Worm (Caenorhabditis elegans) whole organism, L1 larva: Measurements from ENCODE around the gene nhr-216.

ENCODE experiments used
- dsc-1 ChIP-seq: sonication (generic microtip); optimal IDR thresholded peaks from 2 replicates; lab custom pipeline; 2016; ENCODE audit warnings: mild to moderate bottlenecking, missing genetic modification characterization, missing compliant biosample characterization
- fkh-4 ChIP-seq: sonication (generic microtip); optimal IDR thresholded peaks from 2 replicates; lab custom pipeline; 2016; ENCODE audit warnings: missing compliant biosample characterization, missing genetic modification characterization, borderline replicate concordance
- lsy-2 ChIP-seq, 2 experiments: fragments of 150-350 bp; optimal IDR thresholded peaks; 2 replicates each; lab custom pipeline; 2014; ENCODE audit warnings: missing biosample characterization in 2 of 2, missing genetic modification characterization in 2 of 2
- mab-9 ChIP-seq: fragments of 200-800 bp; sonication (Bioruptor generic); IDR thresholded peaks from 2 replicates; pipeline ENCODE4 v1.3.6; 2022; ENCODE audit warnings: missing genetic modification reagents, missing genetic modification characterization, missing compliant biosample characterization
- mef-2 ChIP-seq: fragments of 150-350 bp; optimal IDR thresholded peaks from 2 replicates; lab custom pipeline; 2014; ENCODE audit warnings: missing biosample characterization, missing genetic modification characterization
- unc-130 ChIP-seq: fragments of 150-350 bp; optimal IDR thresholded peaks from 2 replicates; lab custom pipeline; 2017; ENCODE audit warnings: missing biosample characterization, missing genetic modification characterization, inconsistent platforms

nhr-216 gene

DNA sequence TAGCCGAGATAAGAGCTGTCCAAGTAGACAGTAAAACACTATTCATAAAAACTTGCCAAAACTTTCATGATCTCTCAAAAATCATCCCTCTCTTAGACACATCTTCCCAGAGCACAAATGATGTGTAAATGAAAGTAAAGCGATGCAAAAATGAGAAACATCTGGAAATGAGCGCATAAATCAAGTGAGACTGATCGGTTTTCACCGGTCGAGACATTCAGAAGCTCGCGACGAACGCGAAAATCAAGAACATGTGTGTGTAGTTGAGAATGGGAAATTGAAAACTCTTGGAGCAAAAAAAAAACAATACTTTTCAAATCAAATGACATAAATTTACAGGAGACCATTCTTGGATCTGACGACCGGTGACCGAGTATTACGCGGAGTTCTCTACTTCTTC lies 54.3 kb downstream of the nhr-216 start:
- TF ChIP-seq unc-130 (tag; lab: Kevin White, UChicago) = no peak
- TF ChIP-seq mef-2 (tag; lab: Kevin White, UChicago) = no peak
- TF ChIP-seq dsc-1 (tag; lab: Kevin White, UChicago) = peak; percentile 97
- no peak for TF ChIP-seq mab-9 (GFP tag; lab: Robert Waterston, UW)
- TF ChIP-seq lsy-2 (tag; optimal IDR thresholded peaks at IDR 0.05; lab: Kevin White, UChicago) = no peak
- TF ChIP-seq fkh-4 = peak; percentile 93
